Worm (Caenorhabditis elegans) whole organism, L4 larva: ENCODE results near the gene scl-2.
A peak's percentile ranks its signal among the peaks of the same experiment; 100 is the strongest.

Experiments
- F26F4.8 ChIP-seq: fragments of 200-800 bp; sonication (Bioruptor generic); conservative IDR thresholded peaks from 2 replicates; pipeline ENCODE4 v1.3.6; 2022; ENCODE audit warnings: missing genetic modification characterization, missing compliant biosample characterization
- F37D6.2 ChIP-seq: sonication (generic microtip); optimal IDR thresholded peaks from 2 replicates; lab custom pipeline; 2016; ENCODE audit warnings: mild to moderate bottlenecking, missing genetic modification characterization, missing compliant biosample characterization
- R02D3.7 ChIP-seq: fragments of 150-350 bp; sonication (generic microtip); optimal IDR thresholded peaks from 3 replicates; lab custom pipeline; 2014; ENCODE audit warnings: missing biosample characterization, missing genetic modification characterization
- Y105C5A.15 ChIP-seq: fragments of 200-800 bp; sonication (Bioruptor generic); IDR thresholded peaks from 2 replicates; pipeline ENCODE4 v1.3.6; 2022; ENCODE audit warnings: missing genetic modification characterization, missing compliant biosample characterization
- aha-1 ChIP-seq: fragments of 150-350 bp; peaks from one replicate; lab custom pipeline; 2014; ENCODE audit warnings: missing biosample characterization, missing genetic modification characterization
- arid-1 ChIP-seq: fragments of 200-800 bp; sonication (Bioruptor generic); conservative IDR thresholded peaks from 2 replicates; pipeline ENCODE4 v1.3.6; 2022; ENCODE audit warnings: missing genetic modification reagents, missing genetic modification characterization, missing compliant biosample characterization
- ceh-20 ChIP-seq: fragments of 200-800 bp; sonication (Bioruptor generic); IDR thresholded peaks from 2 replicates; pipeline ENCODE4 v1.3.6; 2022; ENCODE audit warnings: missing genetic modification reagents, missing genetic modification characterization, missing compliant biosample characterization
- ceh-32 ChIP-seq: sonication (generic microtip); optimal IDR thresholded peaks from 2 replicates; lab custom pipeline; 2016; ENCODE audit warnings: mild to moderate bottlenecking, missing genetic modification characterization, missing compliant biosample characterization; ENCODE audit not compliant: poor library complexity
- ceh-62 ChIP-seq: sonication (generic microtip); optimal IDR thresholded peaks from 2 replicates; lab custom pipeline; 2017; ENCODE audit warnings: missing biosample characterization, missing genetic modification characterization
- cey-2 ChIP-seq: sonication (generic microtip); optimal IDR thresholded peaks from 3 replicates; lab custom pipeline; 2017; ENCODE audit warnings: missing genetic modification characterization, mild to moderate bottlenecking, missing compliant biosample characterization, antibody characterized with exemption, borderline replicate concordance; ENCODE audit not compliant: insufficient read depth
- dmd-6 ChIP-seq: fragments of 200-800 bp; sonication (Bioruptor generic); IDR thresholded peaks from 2 replicates; pipeline ENCODE4 v1.3.6; 2022; ENCODE audit warnings: missing genetic modification reagents, missing genetic modification characterization, missing compliant biosample characterization
- dmd-9 ChIP-seq: fragments of 200-800 bp; sonication (Bioruptor generic); IDR thresholded peaks from 2 replicates; pipeline ENCODE4 v1.3.6; 2022; ENCODE audit warnings: missing genetic modification reagents, missing genetic modification characterization, missing compliant biosample characterization
- hif-1 ChIP-seq, 2 experiments: sonication (generic microtip); optimal IDR thresholded peaks; 2 replicates each; lab custom pipeline; 2016 to 2017; ENCODE audit warnings: missing compliant biosample characterization in 2 of 2, missing genetic modification characterization in 2 of 2, missing genetic modification reagents in 2 of 2, missing genotype in 2 of 2, mild to moderate bottlenecking in 1 of 2
- hlh-11 ChIP-seq: fragments of 200-800 bp; sonication (Bioruptor generic); optimal IDR thresholded peaks from 2 replicates; lab custom pipeline; 2018; ENCODE audit warnings: mild to moderate bottlenecking, missing genetic modification characterization, missing compliant biosample characterization
- hlh-30 ChIP-seq: sonication (generic microtip); optimal IDR thresholded peaks from 2 replicates; lab custom pipeline; 2017; ENCODE audit warnings: antibody characterized with exemption, mild to moderate bottlenecking, missing genetic modification characterization, missing compliant biosample characterization; ENCODE audit not compliant: insufficient read depth
- hmg-1.1 ChIP-seq: fragments of 200-800 bp; sonication (Bioruptor generic); IDR thresholded peaks from 2 replicates; pipeline ENCODE4 v1.3.6; 2022; ENCODE audit warnings: missing genetic modification reagents, missing genetic modification characterization, missing compliant biosample characterization
- lin-1 ChIP-seq: fragments of 200-800 bp; sonication (Bioruptor generic); IDR thresholded peaks from 2 replicates; pipeline ENCODE4 v1.3.6; 2022; ENCODE audit warnings: missing genetic modification reagents, missing genetic modification characterization, missing compliant biosample characterization
- lin-39 ChIP-seq: fragments of 150-350 bp; optimal IDR thresholded peaks from 2 replicates; lab custom pipeline; 2014; ENCODE audit warnings: missing biosample characterization, missing genetic modification reagents, missing genetic modification characterization
- lsy-2 ChIP-seq, 2 experiments: fragments of 150-350 bp in 1 of 2; sonication (generic microtip) in 1 of 2; optimal IDR thresholded peaks; 2 replicates each; lab custom pipeline; 2014 to 2017; ENCODE audit warnings: missing biosample characterization in 2 of 2, missing genetic modification characterization in 2 of 2
- madf-5 ChIP-seq, 2 experiments: fragments of 200-800 bp; sonication (Bioruptor generic); IDR thresholded peaks; 2 replicates each; pipeline ENCODE4 v1.3.6; 2022; ENCODE audit warnings: missing compliant biosample characterization in 2 of 2, missing genetic modification characterization in 2 of 2
- mdl-1 ChIP-seq, 2 experiments: fragments of 150-350 bp in 1 of 2; sonication (generic microtip) in 1 of 2; optimal IDR thresholded peaks; 2 replicates each; lab custom pipeline; 2014 to 2017; ENCODE audit warnings: missing biosample characterization in 2 of 2, missing genetic modification characterization in 2 of 2
- mes-2 ChIP-seq: sonication (generic microtip); optimal IDR thresholded peaks from 2 replicates; lab custom pipeline; 2016; ENCODE audit warnings: missing genotype, mild to moderate bottlenecking, missing genetic modification characterization, missing compliant biosample characterization; ENCODE audit not compliant: poor library complexity, severe bottlenecking
- mxl-2 ChIP-seq: fragments of 200-800 bp; sonication (Bioruptor generic); conservative IDR thresholded peaks from 2 replicates; pipeline ENCODE4 v1.3.6; 2022; ENCODE audit warnings: missing genetic modification reagents, missing genetic modification characterization, missing compliant biosample characterization
- mxl-3 ChIP-seq: fragments of 200-800 bp; sonication (Bioruptor generic); optimal IDR thresholded peaks from 2 replicates; lab custom pipeline; 2018; ENCODE audit warnings: mild to moderate bottlenecking, missing genetic modification characterization, missing compliant biosample characterization
- nhr-10 ChIP-seq: fragments of 150-350 bp; optimal IDR thresholded peaks from 2 replicates; lab custom pipeline; 2014; ENCODE audit warnings: missing biosample characterization, missing genetic modification characterization
- nhr-237 ChIP-seq: sonication (generic microtip); optimal IDR thresholded peaks from 2 replicates; lab custom pipeline; 2017; ENCODE audit warnings: missing biosample characterization, missing genetic modification characterization
- nhr-25 ChIP-seq: sonication (generic microtip); optimal IDR thresholded peaks from 2 replicates; lab custom pipeline; 2017; ENCODE audit warnings: missing genetic modification characterization, mild to moderate bottlenecking, missing compliant biosample characterization, antibody characterized with exemption, moderate library complexity, borderline replicate concordance; ENCODE audit not compliant: insufficient read depth
- nhr-28 ChIP-seq: fragments of 150-350 bp; optimal IDR thresholded peaks from 2 replicates; lab custom pipeline; 2014; ENCODE audit warnings: missing biosample characterization, missing genetic modification characterization
- nhr-42 ChIP-seq: fragments of 200-800 bp; sonication (Bioruptor generic); IDR thresholded peaks from 2 replicates; pipeline ENCODE4 v1.3.6; 2022; ENCODE audit warnings: missing genetic modification characterization, missing compliant biosample characterization
- nhr-48 ChIP-seq: sonication (generic microtip); optimal IDR thresholded peaks from 2 replicates; lab custom pipeline; 2016; ENCODE audit warnings: mild to moderate bottlenecking, missing genetic modification characterization, missing compliant biosample characterization
- nhr-77 ChIP-seq: fragments of 150-350 bp; optimal IDR thresholded peaks from 2 replicates; lab custom pipeline; 2014; ENCODE audit warnings: missing biosample characterization, missing genetic modification characterization
- pha-4 ChIP-seq, 2 experiments: fragments of 150-350 bp in 1 of 2; fragments of 200-800 bp in 1 of 2; sonication (Bioruptor generic) in 1 of 2; IDR thresholded peaks in 1 of 2; optimal IDR thresholded peaks in 1 of 2; 2 replicates each; pipeline versions ENCODE4 v1.3.6 to Lab custom; 2014 to 2022; ENCODE audit warnings: missing genetic modification characterization in 2 of 2, missing genetic modification reagents in 2 of 2, missing biosample characterization in 1 of 2, missing compliant biosample characterization in 1 of 2
- rbr-2 ChIP-seq: sonication (generic microtip); optimal IDR thresholded peaks from 2 replicates; lab custom pipeline; 2016; ENCODE audit warnings: missing genotype, missing genetic modification characterization, missing compliant biosample characterization
- saeg-2 ChIP-seq: fragments of 200-800 bp; sonication (Bioruptor generic); IDR thresholded peaks from 2 replicates; pipeline ENCODE4 v1.3.6; 2022; ENCODE audit warnings: missing genetic modification reagents, missing genetic modification characterization, missing compliant biosample characterization
- skn-1 ChIP-seq: fragments of 150-350 bp; optimal IDR thresholded peaks from 2 replicates; lab custom pipeline; 2014; ENCODE audit warnings: missing biosample characterization, missing genetic modification characterization
- snpc-4 ChIP-seq: fragments of 150-350 bp; optimal IDR thresholded peaks from 2 replicates; lab custom pipeline; 2014; ENCODE audit warnings: missing biosample characterization, missing genetic modification characterization
- unc-62 ChIP-seq, 3 experiments: fragments of 150-350 bp in 1 of 3; sonication (generic microtip); optimal IDR thresholded peaks in 2 of 3; peaks in 1 of 3; 1 replicate in 1 of 3; 2 replicates in 2 of 3; lab custom pipeline; 2014 to 2017; ENCODE audit warnings: missing biosample characterization in 3 of 3, missing genetic modification characterization in 3 of 3, missing genetic modification reagents in 3 of 3, missing genotype in 1 of 3
- zag-1 ChIP-seq: fragments of 150-350 bp; optimal IDR thresholded peaks from 2 replicates; lab custom pipeline; 2014; ENCODE audit warnings: missing biosample characterization, missing genetic modification characterization
- zfp-3 ChIP-seq: fragments of 200-800 bp; sonication (Bioruptor generic); conservative IDR thresholded peaks from 2 replicates; pipeline ENCODE4 v1.3.6; 2022; ENCODE audit warnings: missing genetic modification reagents, missing genetic modification characterization, missing compliant biosample characterization
- zip-2 ChIP-seq: fragments of 150-350 bp; optimal IDR thresholded peaks from 2 replicates; lab custom pipeline; 2014; ENCODE audit warnings: missing biosample characterization, missing genetic modification characterization
- ztf-11 ChIP-seq: fragments of 150-350 bp; optimal IDR thresholded peaks from 2 replicates; lab custom pipeline; 2014; ENCODE audit warnings: missing biosample characterization, missing genetic modification characterization

scl-2 gene

ce11 chrIV:13068451-13068850 lies 10.9 kb downstream of the scl-2 start, which contains the start of gene scl-6:
TSS of gene scl-6 (plus strand) at chrIV:13068751.
- TF ChIP-seq lin-39 (tag; lab: Kevin White, UChicago), result no peak
- TF ChIP-seq arid-1 (GFP tag; lab: Robert Waterston, UW), result no peak
- TF ChIP-seq nhr-42 (GFP tag; lab: Robert Waterston, UW), result no peak
- TF ChIP-seq zip-2, result no peak
- no peak for TF ChIP-seq hmg-1.1 (GFP tag; lab: Robert Waterston, UW)
- TF ChIP-seq nhr-237, result no peak
- TF ChIP-seq F26F4.8 (GFP tag; lab: Robert Waterston, UW), result no peak
- no peak for TF ChIP-seq hif-1 (tag; optimal IDR thresholded peaks at IDR 0.05; lab: Kevin White, UChicago)
- no peak for TF ChIP-seq rbr-2 (tag; lab: Kevin White, UChicago)
- no peak for TF ChIP-seq snpc-4
- no peak for TF ChIP-seq saeg-2 (GFP tag; lab: Robert Waterston, UW)
- TF ChIP-seq lin-1, result no peak
- TF ChIP-seq unc-62 (GFP tag; optimal IDR thresholded peaks at IDR 0.05 in 1 of 2; lab: Kevin White, UChicago), result no peak
- no peak for TF ChIP-seq unc-62 (tag; optimal IDR thresholded peaks at IDR 0.05; lab: Kevin White, UChicago)
- TF ChIP-seq Y105C5A.15 (GFP tag; lab: Robert Waterston, UW), result no peak

DNA sequence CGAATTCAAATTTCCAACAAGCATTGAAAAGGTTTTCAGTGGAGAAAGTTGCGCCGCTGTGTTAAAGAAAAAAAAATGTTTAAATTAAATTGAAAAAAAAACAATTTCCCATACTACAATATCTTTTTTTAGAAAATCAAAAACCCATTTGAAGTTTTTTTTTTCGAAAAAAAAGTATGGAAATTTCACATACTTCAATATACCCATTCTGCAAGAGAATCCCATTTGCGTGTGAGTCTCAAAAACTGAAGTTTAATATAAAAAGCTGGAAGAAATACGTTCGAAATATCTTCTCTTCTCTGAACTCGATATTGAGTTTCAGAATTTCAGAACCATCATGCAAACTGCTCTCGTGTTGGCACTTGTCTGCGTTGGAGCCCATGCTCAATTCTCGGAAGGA lies 12.6 kb downstream of the scl-2 start, which contains the start of gene scl-7:
Gene scl-7 (plus strand): TSS at position 301 of the 400 bp plus-strand sequence.
- TF ChIP-seq ztf-11 (tag; lab: Kevin White, UChicago) (no peak), madf-5 (GFP tag; IDR thresholded peaks at IDR 0.05; lab: Robert Waterston, UW) (no peak), nhr-25 (tag; lab: Kevin White, UChicago) (no peak), mxl-2 (GFP tag; lab: Robert Waterston, UW) (no peak), cey-2 (tag; lab: Kevin White, UChicago) (no peak), lsy-2 (tag; optimal IDR thresholded peaks at IDR 0.05; lab: Kevin White, UChicago) (no peak), F26F4.8 (GFP tag; lab: Robert Waterston, UW) (no peak), nhr-10 (tag; lab: Kevin White, UChicago) (no peak), aha-1 (no peak), mes-2 (no peak), nhr-48 (tag; lab: Kevin White, UChicago) (no peak), dmd-6 (GFP tag; lab: Robert Waterston, UW) (no peak), zfp-3 (GFP tag; lab: Robert Waterston, UW) (no peak), ceh-32 (tag; lab: Kevin White, UChicago) (no peak), ceh-62 (tag; lab: Kevin White, UChicago) (no peak), R02D3.7 (tag; lab: Kevin White, UChicago) (no peak), zag-1 (tag; lab: Kevin White, UChicago) (no peak), ceh-20 (GFP tag; lab: Robert Waterston, UW) (no peak), dmd-9 (GFP tag; lab: Robert Waterston, UW) (no peak), F37D6.2 (no peak)

DNA sequence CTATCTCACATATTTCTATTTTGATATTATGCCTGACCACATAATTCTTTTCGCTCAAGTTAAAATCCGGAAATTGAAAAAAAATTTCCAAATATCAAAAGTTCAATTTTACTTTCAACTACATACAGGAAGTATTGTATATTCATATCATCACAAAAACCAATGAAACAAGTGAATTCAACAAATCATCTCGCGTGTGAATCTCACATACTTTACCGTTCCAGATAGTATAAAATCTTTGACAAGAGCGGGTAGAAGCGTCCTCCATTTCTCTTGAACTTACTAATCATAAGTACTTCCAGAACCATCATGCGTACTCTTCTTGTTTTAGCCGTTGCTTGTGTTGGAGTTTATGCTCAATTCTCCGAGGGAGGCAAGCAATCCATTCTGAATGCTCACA lies 13.9 kb downstream of the scl-2 start, which contains the start of gene scl-8:
Gene scl-8 (plus strand): TSS at position 301 of the 400 bp plus-strand sequence.
- TF ChIP-seq aha-1 (peak; percentile 36), Y105C5A.15 (GFP tag; lab: Robert Waterston, UW) (no peak)

- TF ChIP-seq mdl-1 (tag; optimal IDR thresholded peaks at IDR 0.05; lab: Kevin White, UChicago), result peak in 1 of 2 experiments; percentile 47
- peak; percentile 25 for TF ChIP-seq hlh-30 (tag; lab: Kevin White, UChicago)
- peak; percentile 100 for TF ChIP-seq nhr-28 (tag; lab: Kevin White, UChicago)
- peak in 1 of 2 experiments; percentile 80 for TF ChIP-seq unc-62 (GFP tag; optimal IDR thresholded peaks at IDR 0.05 in 1 of 2; lab: Kevin White, UChicago)
- no peak for TF ChIP-seq unc-62 (tag; optimal IDR thresholded peaks at IDR 0.05; lab: Kevin White, UChicago)
- TF ChIP-seq pha-4 (GFP tag; IDR thresholded peaks at IDR 0.05; lab: Robert Waterston, UW), result no peak
- TF ChIP-seq pha-4 (tag; optimal IDR thresholded peaks at IDR 0.05; lab: Kevin White, UChicago), result no peak
- TF ChIP-seq skn-1, result no peak
- TF ChIP-seq mxl-3, result peak; percentile 9
- TF ChIP-seq dmd-6 (GFP tag; lab: Robert Waterston, UW), result 0 out of 2 replicates have a peak, but pooled peaks have one; percentile 9
- TF ChIP-seq ceh-20 (GFP tag; lab: Robert Waterston, UW), result no peak
- TF ChIP-seq hlh-11, result peak; percentile 58
- peak; percentile 62 for TF ChIP-seq nhr-77 (tag; lab: Kevin White, UChicago)
- TF ChIP-seq, all 104 proteins: peak for 8
Observed at ce11 chrIV:13075625-13076252, 18.2 kb downstream of the scl-2 start.
